Fruit fly (Drosophila melanogaster) whole organism, embryonic: ENCODE results near the gene Pfdn2.

Experiments
- B-H2 ChIP-seq: fragments of 200-800 bp; sonication (Bioruptor generic); optimal IDR thresholded peaks from 2 replicates; lab custom pipeline; 2018; ENCODE audit warnings: missing biosample characterization, mild to moderate bottlenecking, missing genetic modification characterization
- BEAF-32 ChIP-seq: fragments of 200-800 bp; sonication (Bioruptor generic); optimal IDR thresholded peaks from 3 replicates; lab custom pipeline; 2017; ENCODE audit warnings: missing biosample characterization, missing genetic modification characterization, mild to moderate bottlenecking, moderate library complexity, missing genetic modification reagents
- Bgb ChIP-seq: fragments of 200-800 bp; sonication (Bioruptor generic); IDR thresholded peaks from 2 replicates; pipeline ENCODE4 v1.3.6; 2022; ENCODE audit warnings: missing biosample characterization, missing genetic modification characterization; ENCODE audit not compliant: partially characterized antibody
- CG10274 ChIP-seq: fragments of 200-800 bp; sonication (Bioruptor generic); optimal IDR thresholded peaks from 3 replicates; lab custom pipeline; 2017; ENCODE audit warnings: missing biosample characterization, mild to moderate bottlenecking, missing genetic modification characterization
- CG10462 ChIP-seq: fragments of 200-800 bp; sonication (Bioruptor generic); optimal IDR thresholded peaks from 2 replicates; lab custom pipeline; 2016; ENCODE audit warnings: missing biosample characterization, missing genetic modification characterization
- CG11093 ChIP-seq: fragments of 200-800 bp; sonication (Bioruptor generic); IDR thresholded peaks from 3 replicates; pipeline ENCODE4 v1.3.6; 2022; ENCODE audit warnings: missing biosample characterization, missing genetic modification characterization
- CG11456 ChIP-seq: fragments of 200-800 bp; sonication (Bioruptor generic); IDR thresholded peaks from 3 replicates; pipeline ENCODE4 v1.3.6; 2022; ENCODE audit warnings: missing biosample characterization, missing genetic modification characterization
- CG11695 ChIP-seq: fragments of 200-800 bp; sonication (Bioruptor generic); IDR thresholded peaks from 3 replicates; pipeline ENCODE4 v1.3.6; 2022; ENCODE audit warnings: missing biosample characterization, missing genetic modification characterization
- CG14965 ChIP-seq: fragments of 200-800 bp; sonication (Bioruptor generic); optimal IDR thresholded peaks from 2 replicates; lab custom pipeline; 2016; ENCODE audit warnings: missing biosample characterization, missing genetic modification characterization, borderline replicate concordance
- CG1529 ChIP-seq: fragments of 200-800 bp; sonication (Bioruptor generic); optimal IDR thresholded peaks from 3 replicates; lab custom pipeline; 2018; ENCODE audit warnings: missing biosample characterization, missing genetic modification characterization
- CG15479 ChIP-seq: fragments of 200-800 bp; sonication (Bioruptor generic); optimal IDR thresholded peaks from 3 replicates; lab custom pipeline; 2019; ENCODE audit warnings: missing biosample characterization, mild to moderate bottlenecking, missing genetic modification characterization, moderate library complexity
- CG17385 ChIP-seq: fragments of 200-800 bp; sonication (Bioruptor generic); optimal IDR thresholded peaks from 3 replicates; lab custom pipeline; 2018; ENCODE audit warnings: missing biosample characterization, mild to moderate bottlenecking, missing genetic modification characterization
- CG3065 ChIP-seq: fragments of 200-800 bp; sonication (Bioruptor generic); optimal IDR thresholded peaks from 2 replicates; lab custom pipeline; 2016; ENCODE audit warnings: missing biosample characterization, missing genetic modification characterization
- CG31388 ChIP-seq: fragments of 200-800 bp; sonication (Bioruptor generic); optimal IDR thresholded peaks from 2 replicates; lab custom pipeline; 2016; ENCODE audit warnings: missing biosample characterization, missing genetic modification characterization
- CG4328 ChIP-seq: fragments of 200-800 bp; sonication (Bioruptor generic); optimal IDR thresholded peaks from 3 replicates; lab custom pipeline; 2017; ENCODE audit warnings: missing biosample characterization, missing genetic modification reagents, missing genetic modification characterization
- CG43689 ChIP-seq: fragments of 200-800 bp; sonication (Bioruptor generic); IDR thresholded peaks from 2 replicates; pipeline ENCODE4 v1.3.6; 2022; ENCODE audit warnings: missing biosample characterization, missing genetic modification characterization
- CG4404 ChIP-seq: fragments of 200-800 bp; sonication (Bioruptor generic); IDR thresholded peaks from 2 replicates; pipeline ENCODE4 v1.3.6; 2022; ENCODE audit warnings: missing biosample characterization, missing genetic modification characterization
- CG6175 ChIP-seq: fragments of 200-800 bp; sonication (Bioruptor generic); IDR thresholded peaks from 3 replicates; pipeline ENCODE4 v1.3.6; 2022; ENCODE audit warnings: missing biosample characterization, missing genetic modification characterization
- CG9609 ChIP-seq: fragments of 200-800 bp; sonication (Bioruptor generic); optimal IDR thresholded peaks from 3 replicates; lab custom pipeline; 2016; ENCODE audit warnings: missing biosample characterization, missing genetic modification characterization
- Dref ChIP-seq: fragments of 200-800 bp; sonication (Bioruptor generic); IDR thresholded peaks from 2 replicates; pipeline ENCODE4 v1.3.6; 2022; ENCODE audit warnings: missing biosample characterization, missing genetic modification characterization
- Hand ChIP-seq: fragments of 200-800 bp; sonication (Bioruptor generic); optimal IDR thresholded peaks from 2 replicates; lab custom pipeline; 2017; ENCODE audit warnings: mild to moderate bottlenecking, missing biosample characterization, missing genetic modification reagents, missing genetic modification characterization
- NC2α ChIP-seq: fragments of 200-800 bp; sonication (Bioruptor generic); optimal IDR thresholded peaks from 2 replicates; lab custom pipeline; 2016; ENCODE audit warnings: missing biosample characterization, missing genetic modification characterization
- NC2β ChIP-seq: fragments of 200-800 bp; sonication (Bioruptor generic); optimal IDR thresholded peaks from 2 replicates; lab custom pipeline; 2016; ENCODE audit warnings: missing biosample characterization, missing genetic modification characterization
- NK7.1 ChIP-seq: fragments of 200-800 bp; sonication (Bioruptor generic); optimal IDR thresholded peaks from 3 replicates; lab custom pipeline; 2016; ENCODE audit warnings: missing biosample characterization, missing genetic modification characterization
- PHDP ChIP-seq: fragments of 200-800 bp; sonication (Bioruptor generic); optimal IDR thresholded peaks from 3 replicates; lab custom pipeline; 2018; ENCODE audit warnings: missing biosample characterization, mild to moderate bottlenecking, missing genetic modification characterization, moderate library complexity
- Spps ChIP-seq: fragments of 200-800 bp; sonication (Bioruptor generic); optimal IDR thresholded peaks from 2 replicates; lab custom pipeline; 2018; ENCODE audit warnings: missing biosample characterization, mild to moderate bottlenecking, missing genetic modification characterization
- Sry-β ChIP-seq: fragments of 200-800 bp; sonication (Bioruptor generic); optimal IDR thresholded peaks from 2 replicates; lab custom pipeline; 2018; ENCODE audit warnings: missing biosample characterization, mild to moderate bottlenecking, missing genetic modification characterization, moderate library complexity
- Xrp1 ChIP-seq: fragments of 200-800 bp; sonication (Bioruptor generic); IDR thresholded peaks from 2 replicates; pipeline ENCODE4 v1.3.6; 2022; ENCODE audit warnings: missing biosample characterization, missing genetic modification characterization
- abd-A ChIP-seq: fragments of 200-800 bp; sonication (Bioruptor generic); optimal IDR thresholded peaks from 3 replicates; lab custom pipeline; 2019; ENCODE audit warnings: missing biosample characterization, mild to moderate bottlenecking, missing genetic modification characterization, moderate library complexity
- al ChIP-seq: fragments of 200-800 bp; sonication (Bioruptor generic); IDR thresholded peaks from 2 replicates; pipeline ENCODE4 v1.3.6; 2022; ENCODE audit warnings: missing biosample characterization, missing genetic modification characterization
- bbx ChIP-seq: fragments of 200-800 bp; sonication (Bioruptor generic); IDR thresholded peaks from 2 replicates; pipeline ENCODE4 v1.3.6; 2022; ENCODE audit warnings: missing biosample characterization, missing genetic modification characterization; ENCODE audit not compliant: partially characterized antibody
- dan ChIP-seq: fragments of 200-800 bp; sonication (Bioruptor generic); IDR thresholded peaks from 2 replicates; pipeline ENCODE4 v1.3.6; 2022; ENCODE audit warnings: missing biosample characterization, missing genetic modification characterization
- disco-r ChIP-seq: fragments of 200-800 bp; sonication (Bioruptor generic); optimal IDR thresholded peaks from 2 replicates; lab custom pipeline; 2016; ENCODE audit warnings: missing biosample characterization, missing genetic modification characterization
- dysf ChIP-seq: fragments of 200-800 bp; sonication (Bioruptor generic); IDR thresholded peaks from 3 replicates; pipeline ENCODE4 v1.3.6; 2022; ENCODE audit warnings: missing biosample characterization, missing genetic modification characterization
- emc ChIP-seq: fragments of 200-800 bp; sonication (Bioruptor generic); optimal IDR thresholded peaks from 2 replicates; lab custom pipeline; 2016; ENCODE audit warnings: missing biosample characterization, missing genetic modification characterization
- gcm2 ChIP-seq: fragments of 200-800 bp; sonication (Bioruptor generic); optimal IDR thresholded peaks from 2 replicates; lab custom pipeline; 2016; ENCODE audit warnings: missing biosample characterization, missing genetic modification characterization
- gsb-n ChIP-seq: fragments of 200-800 bp; sonication (Bioruptor generic); optimal IDR thresholded peaks from 3 replicates; lab custom pipeline; 2018; ENCODE audit warnings: missing biosample characterization, mild to moderate bottlenecking, missing genetic modification characterization
- hb ChIP-seq: fragments of 200-800 bp; sonication (Bioruptor generic); IDR thresholded peaks from 3 replicates; pipeline ENCODE4 v1.3.6; 2022; ENCODE audit warnings: missing biosample characterization, missing genetic modification characterization; ENCODE audit not compliant: partially characterized antibody
- her ChIP-seq: fragments of 200-800 bp; sonication (Bioruptor generic); optimal IDR thresholded peaks from 2 replicates; lab custom pipeline; 2016; ENCODE audit warnings: missing biosample characterization, missing genetic modification characterization
- lilli ChIP-seq: fragments of 200-800 bp; sonication (Bioruptor generic); optimal IDR thresholded peaks from 3 replicates; lab custom pipeline; 2016; ENCODE audit warnings: missing biosample characterization, missing genetic modification characterization
- p53 ChIP-seq: fragments of 200-800 bp; sonication (Bioruptor generic); optimal IDR thresholded peaks from 2 replicates; lab custom pipeline; 2016; ENCODE audit warnings: missing biosample characterization, missing genetic modification characterization
- pfk ChIP-seq: fragments of 200-800 bp; sonication (Bioruptor generic); optimal IDR thresholded peaks from 2 replicates; lab custom pipeline; 2018; ENCODE audit warnings: missing biosample characterization, mild to moderate bottlenecking, missing genetic modification characterization, moderate library complexity
- repo ChIP-seq: fragments of 200-800 bp; sonication (Bioruptor generic); optimal IDR thresholded peaks from 2 replicates; lab custom pipeline; 2016; ENCODE audit warnings: missing biosample characterization, missing genetic modification characterization
- schlank ChIP-seq: fragments of 200-800 bp; sonication (Bioruptor generic); optimal IDR thresholded peaks from 2 replicates; lab custom pipeline; 2018; ENCODE audit warnings: missing biosample characterization, mild to moderate bottlenecking, missing genetic modification characterization
- sna ChIP-seq: fragments of 200-800 bp; sonication (Bioruptor generic); IDR thresholded peaks from 2 replicates; pipeline ENCODE4 v1.3.6; 2022; ENCODE audit warnings: missing biosample characterization, missing genetic modification characterization; ENCODE audit not compliant: partially characterized antibody
- tio ChIP-seq: fragments of 200-800 bp; sonication (Bioruptor generic); optimal IDR thresholded peaks from 2 replicates; lab custom pipeline; 2017; ENCODE audit warnings: missing biosample characterization, missing genetic modification characterization, inconsistent platforms
- twi ChIP-seq: fragments of 200-800 bp; optimal IDR thresholded peaks from 2 replicates; lab custom pipeline; 2019; ENCODE audit warnings: missing biosample characterization, mild to moderate bottlenecking, missing genetic modification characterization, moderate library complexity
- usp ChIP-seq: fragments of >200 bp; optimal IDR thresholded peaks from 2 replicates; lab custom pipeline; 2017; ENCODE audit warnings: missing biosample characterization, missing genetic modification characterization
- vfl ChIP-seq: fragments of 200-800 bp; sonication (Bioruptor generic); optimal IDR thresholded peaks from 2 replicates; lab custom pipeline; 2016; ENCODE audit warnings: missing biosample characterization, missing genetic modification characterization
- z ChIP-seq: fragments of 200-800 bp; sonication (Bioruptor generic); IDR thresholded peaks from 3 replicates; pipeline ENCODE4 v1.3.6; 2022; ENCODE audit warnings: missing biosample characterization, missing genetic modification characterization

Pfdn2 gene

dm6 chr3L:11089805-11090440, 15.7 kb upstream of the Pfdn2 start (continued):
- peak; percentile 39 for TF ChIP-seq p53 (GFP tag; lab: Kevin White, UChicago)
- TF ChIP-seq CG6175: no peak
- peak; percentile 81 for TF ChIP-seq CG31388 (GFP tag; lab: Kevin White, UChicago)
- peak; percentile 72 for TF ChIP-seq CG11093 (GFP tag; lab: Robert Waterston, UW)
- TF ChIP-seq Xrp1 (GFP tag; lab: Robert Waterston, UW): peak; percentile 87
- TF ChIP-seq Bgb: no peak
- TF ChIP-seq tio (GFP tag; lab: Kevin White, UChicago): peak; percentile 95
- TF ChIP-seq NC2β (GFP tag; lab: Kevin White, UChicago): peak; percentile 79
- peak; percentile 46 for TF ChIP-seq emc
- TF ChIP-seq Sry-β (GFP tag; lab: Kevin White, UChicago): peak; percentile 67
- no peak for TF ChIP-seq sna (GFP tag; lab: Robert Waterston, UW)
- TF ChIP-seq gcm2 (GFP tag; lab: Kevin White, UChicago): peak; percentile 91
- TF ChIP-seq CG4328: peak; percentile 44
- TF ChIP-seq repo: peak; percentile 78
- TF ChIP-seq Dref (GFP tag; lab: Robert Waterston, UW): no peak
- peak; percentile 68 for TF ChIP-seq CG3065 (GFP tag; lab: Kevin White, UChicago)
- TF ChIP-seq NK7.1 (GFP tag; lab: Kevin White, UChicago): peak; percentile 79
- no peak for TF ChIP-seq schlank (tag; lab: Kevin White, UChicago)
- peak; percentile 85 for TF ChIP-seq gsb-n
- TF ChIP-seq BEAF-32 (GFP tag; lab: Kevin White, UChicago): no peak
- TF ChIP-seq dysf (GFP tag; lab: Robert Waterston, UW): peak; percentile 87; the same call in 1 of the 3 replicates
- TF ChIP-seq vfl (GFP tag; lab: Kevin White, UChicago): peak; percentile 29
- TF ChIP-seq al: peak; percentile 47; the same call in 1 of the 2 replicates
- TF ChIP-seq hb (GFP tag; lab: Robert Waterston, UW): no peak
- peak; percentile 91 for TF ChIP-seq CG17385 (GFP tag; lab: Kevin White, UChicago)
- TF ChIP-seq Spps: peak; percentile 53
- peak; percentile 25; the same call in 1 of the 2 replicates for TF ChIP-seq CG43689 (GFP tag; lab: Robert Waterston, UW)
- TF ChIP-seq CG11695: peak; percentile 86
- peak; percentile 89 for TF ChIP-seq PHDP (tag; lab: Kevin White, UChicago)
- TF ChIP-seq CG14965: peak; percentile 65
- TF ChIP-seq CG1529 (GFP tag; lab: Kevin White, UChicago): peak; percentile 94
- TF ChIP-seq NC2α: peak; percentile 87
- TF ChIP-seq pfk (GFP tag; lab: Kevin White, UChicago): peak; percentile 30
- no peak for TF ChIP-seq usp (GFP tag; lab: Kevin White, UChicago)
- peak; percentile 92 for TF ChIP-seq CG10462 (GFP tag; lab: Kevin White, UChicago)
- TF ChIP-seq CG15479 (GFP tag; lab: Kevin White, UChicago): peak; percentile 82
- no peak for TF ChIP-seq B-H2 (GFP tag; lab: Kevin White, UChicago)
- peak; percentile 73 for TF ChIP-seq disco-r (GFP tag; lab: Kevin White, UChicago)
- TF ChIP-seq dan (GFP tag; lab: Robert Waterston, UW): no peak; the same call in 1 of the 2 replicates
- TF ChIP-seq CG9609 (GFP tag; lab: Kevin White, UChicago): peak; percentile 54
- peak; percentile 65 for TF ChIP-seq CG4404 (GFP tag; lab: Robert Waterston, UW)
- TF ChIP-seq bbx (GFP tag; lab: Robert Waterston, UW): no peak
- peak; percentile 81 for TF ChIP-seq twi (tag; lab: Kevin White, UChicago)
- TF ChIP-seq her (GFP tag; lab: Kevin White, UChicago): peak; percentile 54
- peak; percentile 82 for TF ChIP-seq Hand (GFP tag; lab: Kevin White, UChicago)
- TF ChIP-seq z (GFP tag; lab: Robert Waterston, UW): peak; percentile 76; the same call in 1 of the 3 replicates
- no peak for TF ChIP-seq CG11456
- TF ChIP-seq CG10274 (GFP tag; lab: Kevin White, UChicago): peak; percentile 75
- peak; percentile 89 for TF ChIP-seq lilli (GFP tag; lab: Kevin White, UChicago)
- peak; percentile 10 for TF ChIP-seq abd-A
